Worm (Caenorhabditis elegans): ENCODE results near the gene F26A1.9.

Gene F26A1.9

DNA sequence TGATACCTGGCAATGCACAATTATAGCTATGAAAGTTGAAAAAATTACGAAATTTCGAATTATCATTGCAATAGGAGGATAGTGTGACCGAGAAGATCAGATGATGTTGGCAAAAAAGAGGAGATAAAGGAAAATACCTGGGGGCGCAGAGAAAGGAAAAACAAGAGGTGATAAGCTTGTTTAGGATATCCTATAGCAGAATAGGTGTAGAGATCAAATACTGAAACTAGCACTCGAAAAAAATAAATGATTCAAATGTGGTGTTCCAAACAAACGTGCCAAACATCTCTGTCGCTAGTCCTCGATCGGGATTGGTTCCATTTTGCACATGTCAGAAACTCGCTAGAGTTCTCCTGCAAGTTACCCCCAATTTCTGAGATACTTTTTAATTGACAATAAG, at the start of gene F26A1.9:
F26A1.9 (minus strand) TSS at position 101 of the 400 bp plus-strand sequence.
- TF ChIP-seq hmg-11 (tag; optimal IDR thresholded peaks at IDR 0.05) (no peak), elt-3 (tag; optimal IDR thresholded peaks at IDR 0.05) (no peak), fkh-2 (tag; optimal IDR thresholded peaks at IDR 0.05) (no peak), nhr-67 (tag; optimal IDR thresholded peaks at IDR 0.05) (no peak), pqm-1 (tag; optimal IDR thresholded peaks at IDR 0.05) (no peak), nhr-76 (tag; optimal IDR thresholded peaks at IDR 0.05) (no peak), mdl-1 (tag; optimal IDR thresholded peaks at IDR 0.05) (no peak), tbx-2 (tag; optimal IDR thresholded peaks at IDR 0.05) (no peak), nhr-12 (tag; optimal IDR thresholded peaks at IDR 0.05) (no peak), ztf-4 (tag; optimal IDR thresholded peaks at IDR 0.05) (no peak)

ce11 chrIII:4878281-4878680, 48.9 kb upstream of the F26A1.9 start, which contains the start of the genes tost-1 and arx-6:
Gene tost-1 (minus strand): TSS chrIII:4878311.
Gene arx-6 (plus strand): TSS chrIII:4878658.
- TF ChIP-seq skn-1 (tag; optimal IDR thresholded peaks at IDR 0.05) (peak; percentile 27), snpc-4 (tag; optimal IDR thresholded peaks at IDR 0.05) (peak; percentile 29), unc-39 (tag; optimal IDR thresholded peaks at IDR 0.05) (no peak), nfya-1 (tag; optimal IDR thresholded peaks at IDR 0.05; ENCODE audit: insufficient read depth) (peak; percentile 47), aly-2 (tag; optimal IDR thresholded peaks at IDR 0.05) (no peak), lin-15B (tag; optimal IDR thresholded peaks at IDR 0.05) (peak; percentile 61), elt-2 (tag; optimal IDR thresholded peaks at IDR 0.05) (peak; percentile 3)

DNA sequence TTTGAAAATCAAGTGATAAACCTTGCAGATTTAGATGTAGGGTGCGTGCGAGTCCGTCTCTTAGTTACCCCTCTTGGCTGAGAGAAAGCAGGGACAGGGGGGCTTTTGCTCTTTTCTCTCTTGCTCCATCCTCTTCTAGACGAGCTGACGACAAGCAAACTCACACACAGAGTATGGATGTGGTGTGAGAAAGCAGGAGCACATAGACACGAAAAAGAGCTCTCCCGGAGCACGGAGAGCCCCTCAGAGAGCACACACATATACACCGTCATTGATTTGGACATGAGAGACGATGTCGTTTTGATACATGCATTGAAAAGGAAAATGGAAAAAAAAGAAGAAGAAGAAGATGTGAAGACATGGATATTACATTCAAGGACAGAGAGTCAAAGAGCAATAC, 46.3 kb upstream of the F26A1.9 start:
- TF ChIP-seq nhr-237 (tag; optimal IDR thresholded peaks at IDR 0.05) (no peak), fkh-10 (GFP tag; optimal IDR thresholded peaks at IDR 0.05) (peak; percentile 39)

DNA sequence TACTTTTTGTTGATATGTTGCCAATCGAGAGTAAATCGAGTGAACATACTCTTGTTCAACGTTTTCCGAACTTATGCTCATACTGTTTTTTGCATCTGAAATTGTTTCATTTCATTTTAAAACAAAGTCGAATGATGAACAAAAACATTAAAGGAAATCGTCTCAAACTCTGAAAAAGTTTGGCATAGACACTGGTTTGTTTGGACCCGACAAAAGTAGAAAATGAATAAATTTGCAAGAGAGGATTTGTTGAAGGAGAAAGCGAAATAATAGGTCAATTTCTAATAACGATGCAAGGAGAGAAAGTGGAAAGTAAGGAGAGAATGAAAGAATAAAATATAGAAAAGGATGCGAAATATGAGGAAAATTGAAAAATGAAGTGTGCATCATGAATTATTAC, 45.3 kb upstream of the F26A1.9 start, which contains the start of gene C35D10.12:
C35D10.12 (minus strand) TSS at position 101 of the 400 bp plus-strand sequence.
- TF ChIP-seq tbx-2 (tag; optimal IDR thresholded peaks at IDR 0.05) = no peak
- no peak for TF ChIP-seq elt-1 (tag; optimal IDR thresholded peaks at IDR 0.05)
- TF ChIP-seq nhr-77 (tag; optimal IDR thresholded peaks at IDR 0.05) = no peak
- no peak for TF ChIP-seq ZK546.5 (tag; optimal IDR thresholded peaks at IDR 0.05)
- no peak for TF ChIP-seq lsy-12 (tag; optimal IDR thresholded peaks at IDR 0.05)
- TF ChIP-seq egl-5 (tag; optimal IDR thresholded peaks at IDR 0.05) = no peak
- TF ChIP-seq skn-1 (tag; optimal IDR thresholded peaks at IDR 0.05) = no peak
- no peak for TF ChIP-seq nhr-237 (tag; optimal IDR thresholded peaks at IDR 0.05)
- TF ChIP-seq nfya-1 (tag; optimal IDR thresholded peaks at IDR 0.05; ENCODE audit: insufficient read depth) = no peak
- no peak for TF ChIP-seq unc-62 (GFP tag; optimal IDR thresholded peaks at IDR 0.05)
- no peak for TF ChIP-seq daf-12 (tag; optimal IDR thresholded peaks at IDR 0.05)
- no peak for TF ChIP-seq aly-2 (tag; optimal IDR thresholded peaks at IDR 0.05)
- TF ChIP-seq nhr-25 (tag; optimal IDR thresholded peaks at IDR 0.05) = no peak
- no peak for TF ChIP-seq snpc-4 (tag; optimal IDR thresholded peaks at IDR 0.05)
- no peak for TF ChIP-seq unc-39 (tag; optimal IDR thresholded peaks at IDR 0.05)
- TF ChIP-seq fkh-2 (tag; optimal IDR thresholded peaks at IDR 0.05) = no peak
- TF ChIP-seq ceh-82 (tag; optimal IDR thresholded peaks at IDR 0.05) = no peak

- no peak for TF ChIP-seq unc-39 (tag; optimal IDR thresholded peaks at IDR 0.05)
- no peak for TF ChIP-seq nhr-12 (tag; optimal IDR thresholded peaks at IDR 0.05)
- no peak for TF ChIP-seq nhr-76 (tag; optimal IDR thresholded peaks at IDR 0.05)
- no peak for TF ChIP-seq sea-2 (GFP tag; optimal IDR thresholded peaks at IDR 0.05)
- no peak for TF ChIP-seq nfya-1 (tag; optimal IDR thresholded peaks at IDR 0.05; ENCODE audit: insufficient read depth)
- TF ChIP-seq hmg-11 (tag; optimal IDR thresholded peaks at IDR 0.05) = no peak
- no peak for TF ChIP-seq ztf-11 (tag; optimal IDR thresholded peaks at IDR 0.05)
- TF ChIP-seq snpc-4 (tag; optimal IDR thresholded peaks at IDR 0.05) = no peak
- no peak for TF ChIP-seq ceh-28 (tag; optimal IDR thresholded peaks at IDR 0.05)
- TF ChIP-seq mml-1 (tag; optimal IDR thresholded peaks at IDR 0.05) = no peak
- TF ChIP-seq ztf-4 (tag; optimal IDR thresholded peaks at IDR 0.05) = no peak
- TF ChIP-seq ama-1 (optimal IDR thresholded peaks at IDR 0.05) = no peak
- no peak for TF ChIP-seq lin-39 (tag; optimal IDR thresholded peaks at IDR 0.05)
- no peak for TF ChIP-seq nhr-67 (tag; optimal IDR thresholded peaks at IDR 0.05)
- no peak for TF ChIP-seq nhr-25 (tag; optimal IDR thresholded peaks at IDR 0.05)
- no peak for TF ChIP-seq egl-27 (tag; optimal IDR thresholded peaks at IDR 0.05)
- TF ChIP-seq fkh-10 (GFP tag; optimal IDR thresholded peaks at IDR 0.05) = no peak
These were observed 44.1 kb upstream of the F26A1.9 start for ce11 chrIII:4873395-4873794.
